Worm (Caenorhabditis elegans): ENCODE results near the gene ZK353.10.
A peak's percentile ranks its signal among the peaks of the same experiment; 100 is the strongest.
"Not testable (repeated sequence)": the region's sequence is repeated elsewhere in the genome, so short reads cannot be mapped to it uniquely, and the experiment has no call there.

Gene ZK353.10

DNA sequence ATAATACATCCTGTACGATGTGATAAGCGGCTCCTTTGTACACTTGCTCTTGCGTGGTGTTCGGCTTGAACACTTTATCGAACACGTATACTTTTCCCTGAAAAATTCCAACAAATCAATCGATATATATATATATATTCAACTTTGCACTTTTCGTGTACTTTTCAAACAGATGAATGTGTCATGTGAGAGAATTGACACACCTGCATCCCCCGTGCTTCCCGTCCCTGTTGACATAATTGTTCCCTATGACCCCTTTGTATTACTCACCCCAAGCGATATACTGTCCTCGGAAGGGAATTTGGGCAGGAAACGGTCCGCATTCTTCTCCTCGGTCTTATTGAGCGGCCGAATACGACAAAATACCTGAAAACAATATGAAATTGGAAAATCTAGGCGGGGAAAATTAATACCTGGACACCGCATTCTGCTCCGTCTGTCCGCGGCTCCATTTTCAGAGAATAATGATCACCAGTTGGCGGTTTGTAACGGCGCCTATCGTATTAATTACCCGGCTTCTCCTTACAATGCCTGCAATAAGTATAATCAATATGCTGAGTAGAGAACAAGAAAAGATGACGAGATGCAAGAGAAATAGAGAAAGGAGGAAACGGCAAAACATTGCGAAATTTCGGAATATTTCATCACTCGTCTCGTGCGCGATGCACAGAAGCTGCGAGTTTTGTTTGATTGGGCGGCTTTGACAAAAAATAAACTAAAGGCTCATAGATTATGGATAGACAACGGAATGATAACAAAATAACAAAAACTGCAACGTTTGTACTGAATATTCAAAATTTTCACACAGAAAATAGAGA lies 39.4 kb downstream of the ZK353.10 start, which contains the start of gene unc-116 (continued):
- TF ChIP-seq atf-7 (tag; optimal IDR thresholded peaks at IDR 0.05) (no peak), egl-18 (GFP tag; IDR thresholded peaks at IDR 0.05) (no peak), ets-4 (GFP tag; optimal IDR thresholded peaks at IDR 0.05) (peak; percentile 7), rpc-1 (optimal IDR thresholded peaks at IDR 0.05) (no peak), rpc-1 (tag; optimal IDR thresholded peaks at IDR 0.05) (no peak)

DNA sequence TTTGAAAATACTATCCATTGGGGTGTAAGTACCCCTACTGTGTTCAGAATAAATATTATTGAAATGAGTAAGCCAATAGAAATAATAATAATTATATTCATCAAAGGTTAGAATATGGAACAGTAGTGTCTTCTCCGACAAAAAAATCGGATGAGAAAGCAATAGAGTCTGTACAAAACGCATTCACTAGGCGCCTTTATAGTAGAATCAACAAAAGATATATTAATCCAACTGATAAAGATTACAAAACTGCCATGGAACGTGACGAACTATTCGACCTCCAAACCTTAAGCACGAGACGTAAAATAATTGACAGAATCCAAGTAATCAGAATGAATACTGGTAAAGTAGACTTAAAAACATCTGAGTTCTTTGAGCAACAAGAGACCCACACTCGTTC lies 46.4 kb downstream of the ZK353.10 start, which contains the start of gene clc-29:
clc-29 (minus strand) TSS at position 101 of the 400 bp plus-strand sequence.
- not testable (repeated sequence) for TF ChIP-seq bed-1 (GFP tag; IDR thresholded peaks at IDR 0.05); ztf-22 (GFP tag; optimal IDR thresholded peaks at IDR 0.05); F37B4.10 (GFP tag; IDR thresholded peaks at IDR 0.05)

DNA sequence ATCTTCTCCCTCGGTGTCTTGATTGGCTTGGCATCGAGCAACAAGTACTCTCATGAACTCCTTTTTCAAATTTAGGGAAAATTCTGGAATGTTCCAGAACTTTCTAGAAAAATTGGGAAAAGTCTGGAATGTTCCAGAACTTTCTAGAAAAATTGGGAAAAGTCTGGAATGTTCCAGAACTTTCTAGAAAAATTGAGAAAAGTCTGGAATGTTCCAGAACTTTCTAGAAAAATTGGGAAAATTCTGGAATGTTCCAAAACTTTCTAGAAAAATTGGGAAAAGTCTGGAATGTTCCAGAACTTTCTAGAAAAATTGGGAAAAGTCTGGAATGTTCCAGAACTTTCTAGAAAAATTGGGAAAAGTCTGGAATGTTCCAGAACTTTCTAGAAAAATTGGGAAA lies 49.9 kb downstream of the ZK353.10 start, which contains the start of gene ZC262.7:
ZC262.7 (minus strand) TSS at position 54 of the 400 bp plus-strand sequence.
- TF ChIP-seq mcd-1 (GFP tag; IDR thresholded peaks at IDR 0.05) (peak; percentile 23; the same call in 1 of the 2 replicates), aptf-3 (GFP tag; IDR thresholded peaks at IDR 0.05) (peak; percentile 85; the same call in 1 of the 2 replicates), hsf-1 (GFP tag; IDR thresholded peaks at IDR 0.05) (peak; percentile 99), ztf-25 (GFP tag; IDR thresholded peaks at IDR 0.05) (peak; percentile 43; the same call in 1 of the 2 replicates), dox-1 (GFP tag; IDR thresholded peaks at IDR 0.05) (peak; percentile 98), ceh-40 (GFP tag; IDR thresholded peaks at IDR 0.05) (peak; percentile 89), F33H1.4 (GFP tag; IDR thresholded peaks at IDR 0.05) (peak; percentile 35; the same call in 1 of the 2 replicates), madf-6 (GFP tag; IDR thresholded peaks at IDR 0.05) (peak; percentile 44), egrh-3 (GFP tag; IDR thresholded peaks at IDR 0.05) (peak; percentile 77), ceh-58 (GFP tag; IDR thresholded peaks at IDR 0.05) (0 out of 2 replicates have a peak, but pooled peaks have one; percentile 7), pbrm-1 (GFP tag; IDR thresholded peaks at IDR 0.05) (peak; percentile 88), madf-8 (GFP tag; conservative IDR thresholded peaks at IDR 0.05) (0 out of 2 replicates have a peak, but pooled peaks have one; percentile 15), ekl-4 (GFP tag; IDR thresholded peaks at IDR 0.05) (peak; percentile 55; the same call in 1 of the 2 replicates), rcor-1 (GFP tag; IDR thresholded peaks at IDR 0.05) (peak; percentile 52; the same call in 1 of the 2 replicates), F39B2.1 (GFP tag; IDR thresholded peaks at IDR 0.05) (peak; percentile 68; the same call in 1 of the 2 replicates), D2030.7 (GFP tag; IDR thresholded peaks at IDR 0.05) (peak; percentile 83)

Data from whole organism, young adult.